Worm (Caenorhabditis elegans) whole organism, L4/young adult: ENCODE data around the gene dmsr-6.

ENCODE experiments used
- W03F9.2 ChIP-seq: fragments of 150-350 bp; optimal IDR thresholded peaks from 2 replicates; lab custom pipeline; 2014; ENCODE audit warnings: missing biosample characterization, missing genetic modification characterization
- dao-5 ChIP-seq: sonication (generic microtip); optimal IDR thresholded peaks from 2 replicates; lab custom pipeline; 2016; ENCODE audit warnings: missing genotype, missing genetic modification characterization, moderate library complexity, missing compliant biosample characterization
- him-1 ChIP-seq: sonication (generic microtip); optimal IDR thresholded peaks from 2 replicates; lab custom pipeline; 2016; ENCODE audit warnings: missing genotype, missing genetic modification reagents, missing genetic modification characterization, missing compliant biosample characterization

The dmsr-6 gene

DNA sequence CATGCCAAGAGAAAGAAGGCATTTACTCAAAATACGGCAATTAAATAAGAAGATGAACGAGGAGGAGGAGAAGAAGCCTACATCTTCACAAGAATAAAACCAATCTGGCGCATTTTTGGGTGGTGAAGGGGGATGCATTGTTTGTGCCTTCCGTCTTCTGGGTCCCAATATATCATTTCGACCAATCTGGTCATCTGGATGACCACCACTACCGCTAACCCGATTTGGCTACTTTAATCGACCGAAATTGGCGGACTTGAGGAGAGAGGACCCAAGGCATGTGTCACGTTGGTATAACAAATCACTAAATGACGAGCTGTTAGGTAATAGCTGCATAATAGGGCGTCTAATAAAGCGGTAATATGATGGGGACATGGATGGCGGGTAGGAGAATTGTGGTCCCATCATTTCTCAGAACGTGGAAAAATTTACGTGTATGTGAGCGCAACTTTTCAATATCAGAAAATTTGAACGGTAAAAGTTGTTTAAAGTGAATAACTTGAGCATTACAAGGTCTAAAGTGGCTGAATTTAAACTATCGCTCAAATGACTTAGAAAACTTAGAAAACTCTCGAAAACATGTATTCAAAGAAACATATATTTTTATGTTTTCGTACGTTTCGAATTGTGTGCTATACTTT is 21.6 kb upstream of the dmsr-6 start:
- TF ChIP-seq W03F9.2 (tag; lab: Kevin White, UChicago) (no peak), him-1 (tag; lab: Kevin White, UChicago) (no peak), dao-5 (no peak)

DNA sequence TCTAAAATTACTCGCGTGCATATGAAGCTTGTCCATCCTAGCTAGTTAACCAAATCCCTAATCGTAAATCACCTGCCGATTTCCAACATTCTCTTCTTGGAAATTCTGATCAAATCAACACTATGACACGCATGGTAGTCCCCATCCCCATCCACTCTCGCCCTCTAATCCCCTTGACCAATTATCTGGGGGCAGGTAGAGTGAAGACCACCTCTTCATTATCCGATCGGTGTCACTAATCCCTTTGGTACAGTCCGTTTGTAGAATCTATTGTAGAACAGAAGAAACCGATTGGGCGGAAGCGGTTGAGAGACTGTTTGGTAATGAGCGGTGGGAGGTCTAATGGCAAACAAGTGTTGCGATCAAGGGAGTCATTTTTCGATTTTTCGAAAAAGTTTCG is 18.3 kb upstream of the dmsr-6 start:
- TF ChIP-seq W03F9.2 (tag; lab: Kevin White, UChicago) (no peak), him-1 (tag; lab: Kevin White, UChicago) (no peak), dao-5 (no peak)

DNA sequence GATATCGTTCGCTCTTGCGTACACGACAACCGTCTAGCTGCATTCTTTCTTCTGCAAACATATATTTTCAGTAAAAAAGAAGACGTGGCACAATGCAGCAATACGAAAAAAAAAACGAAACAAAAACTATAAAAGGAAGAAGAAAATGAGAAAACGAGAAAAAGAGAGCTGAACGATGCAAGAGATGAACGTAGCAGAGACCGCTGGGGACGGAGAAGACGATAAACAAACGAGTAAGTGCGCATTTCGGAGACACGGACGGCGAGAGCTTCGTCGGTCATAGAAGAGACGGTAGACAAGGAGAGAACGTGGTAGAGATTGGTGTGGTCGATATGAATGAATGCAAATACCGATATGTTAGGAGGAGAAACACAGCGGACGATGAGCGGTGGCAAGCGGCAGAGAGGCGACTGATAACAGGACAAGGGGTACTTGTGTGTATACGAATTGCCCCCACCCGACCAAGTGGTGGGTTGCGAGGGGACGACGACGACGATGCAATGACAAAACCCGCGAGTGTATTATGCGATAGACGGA is 17.4 kb upstream of the dmsr-6 start, which contains the start of gene K04B12.2:
Gene K04B12.2, minus strand, starts transcription at position 51 of the 537 bp plus-strand sequence.
- TF ChIP-seq dao-5 (no peak), him-1 (tag; lab: Kevin White, UChicago) (no peak), W03F9.2 (tag; lab: Kevin White, UChicago) (peak; percentile 67)

DNA sequence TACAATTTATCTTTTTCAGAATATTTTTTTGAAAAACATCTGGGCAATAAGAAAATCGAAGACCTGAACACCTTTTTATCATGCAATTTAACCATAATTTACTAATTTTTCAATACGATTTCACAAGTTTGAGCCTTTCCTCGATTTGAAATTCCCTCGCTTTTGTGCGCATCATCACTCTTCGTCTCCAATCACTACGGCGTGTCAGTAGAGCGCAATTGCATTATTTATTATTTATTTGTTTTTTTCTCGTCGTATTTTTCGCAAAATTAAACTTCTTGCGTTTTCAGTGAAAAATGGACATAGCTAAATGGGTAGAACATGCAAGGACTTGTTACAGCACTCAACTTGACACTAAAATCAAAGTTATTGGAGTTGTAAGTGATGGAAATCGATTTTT is 14.3 kb upstream of the dmsr-6 start, which contains the start of gene smg-8:
Gene smg-8, plus strand, starts transcription at position 266 of the 400 bp plus-strand sequence.
- peak; percentile 67 for TF ChIP-seq W03F9.2 (tag; lab: Kevin White, UChicago)
- no peak for TF ChIP-seq dao-5

DNA sequence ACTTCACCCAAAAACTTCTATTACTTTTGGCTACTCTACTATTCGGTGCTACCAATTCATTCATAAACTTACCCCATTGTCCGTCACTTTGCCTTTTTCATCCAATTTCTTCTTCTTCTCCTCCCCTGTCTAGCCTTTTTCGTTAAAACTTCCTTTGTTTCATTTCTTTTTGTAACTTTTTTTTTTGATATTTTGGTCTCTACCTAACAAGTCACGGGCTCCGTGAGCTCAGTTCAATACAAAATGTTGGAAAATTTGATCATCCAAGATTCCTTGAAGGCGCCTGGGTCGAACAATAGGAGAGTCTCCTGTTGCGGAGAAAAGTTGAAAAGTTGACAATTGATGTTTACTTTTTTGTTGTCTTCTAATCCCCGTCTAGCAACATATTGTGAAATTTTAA is 3.5 kb upstream of the dmsr-6 start:
- no peak for TF ChIP-seq him-1 (tag; lab: Kevin White, UChicago)
- no peak for TF ChIP-seq dao-5
- no peak for TF ChIP-seq W03F9.2 (tag; lab: Kevin White, UChicago)

DNA sequence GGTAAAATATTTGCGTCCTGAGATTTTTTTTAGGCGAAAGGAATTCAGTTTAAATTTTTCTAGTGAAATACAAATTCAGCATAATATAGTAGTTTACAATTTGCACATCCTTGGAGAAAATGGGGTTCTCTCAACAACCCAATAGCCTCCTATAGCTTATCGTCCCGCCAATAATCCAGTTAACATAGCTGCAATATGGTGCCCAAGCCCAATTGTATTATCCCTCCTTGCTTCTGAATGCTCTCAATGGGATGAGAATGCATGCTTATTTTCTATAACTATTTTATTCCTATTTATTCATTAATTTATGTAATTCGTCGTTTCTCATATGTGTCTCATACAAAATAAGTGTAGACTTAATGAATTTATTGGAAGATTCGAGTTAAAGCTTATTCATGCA is 14.6 kb downstream of the dmsr-6 start:
- no peak for TF ChIP-seq W03F9.2 (tag; lab: Kevin White, UChicago)
- no peak for TF ChIP-seq dao-5
- TF ChIP-seq him-1 (tag; lab: Kevin White, UChicago): no peak

DNA sequence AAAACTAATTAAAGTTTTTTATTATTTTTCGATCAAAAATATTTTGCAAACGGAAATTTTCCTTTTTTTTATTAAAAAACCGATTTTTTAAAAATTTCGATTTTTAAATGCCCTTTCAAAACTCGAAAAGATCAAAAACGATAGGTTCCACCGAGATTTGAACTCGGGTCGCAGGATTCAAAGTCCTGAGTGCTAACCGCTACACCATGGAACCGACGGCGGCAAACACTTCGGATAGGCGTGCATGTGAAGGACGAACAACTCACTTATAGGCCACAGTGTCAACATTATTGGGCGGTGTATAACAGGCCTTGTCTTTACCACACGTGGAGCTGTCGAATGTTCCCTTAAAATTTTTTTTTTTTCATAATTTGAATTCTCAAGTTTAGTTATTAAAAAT is 19.3 kb downstream of the dmsr-6 start:
- no peak for TF ChIP-seq dao-5
- TF ChIP-seq him-1 (tag; lab: Kevin White, UChicago): no peak
- TF ChIP-seq W03F9.2 (tag; lab: Kevin White, UChicago): no peak

DNA sequence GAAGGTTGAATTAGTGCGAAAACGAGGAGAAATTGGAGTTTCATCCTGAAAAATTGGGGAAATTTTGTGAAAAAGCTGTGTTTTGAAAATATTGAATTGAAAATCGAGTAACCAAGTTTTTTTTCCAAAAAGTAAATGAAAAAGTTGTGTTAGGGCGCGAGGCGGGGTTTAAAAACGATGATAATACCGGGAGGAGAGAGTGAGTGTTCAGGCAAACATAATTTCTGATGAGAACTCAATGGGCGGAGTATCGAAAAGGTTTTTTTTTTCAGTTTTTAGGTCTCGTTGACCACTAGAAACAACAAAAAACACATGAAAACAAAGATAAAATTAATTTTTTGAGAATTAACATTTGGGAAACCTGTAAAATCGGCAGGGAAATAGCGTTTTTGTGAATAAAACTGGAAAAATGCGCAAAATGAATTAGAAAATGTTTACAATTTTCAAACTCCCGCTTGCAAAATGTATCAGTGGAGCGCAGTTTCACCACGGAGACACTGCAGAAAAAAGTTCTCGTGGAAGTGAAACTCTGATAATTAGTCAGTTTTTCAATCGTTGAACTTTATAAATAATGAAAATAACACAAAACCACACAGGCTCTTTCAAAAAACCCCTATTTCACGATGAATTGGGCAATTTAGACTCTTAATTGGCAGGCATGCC is 24.3 kb downstream of the dmsr-6 start, which contains the start of gene C13B4.1:
Gene C13B4.1, minus strand, starts transcription at position 51 of the 663 bp plus-strand sequence.
- TF ChIP-seq W03F9.2 (tag; lab: Kevin White, UChicago) (no peak), dao-5 (no peak), him-1 (tag; lab: Kevin White, UChicago) (no peak)

DNA sequence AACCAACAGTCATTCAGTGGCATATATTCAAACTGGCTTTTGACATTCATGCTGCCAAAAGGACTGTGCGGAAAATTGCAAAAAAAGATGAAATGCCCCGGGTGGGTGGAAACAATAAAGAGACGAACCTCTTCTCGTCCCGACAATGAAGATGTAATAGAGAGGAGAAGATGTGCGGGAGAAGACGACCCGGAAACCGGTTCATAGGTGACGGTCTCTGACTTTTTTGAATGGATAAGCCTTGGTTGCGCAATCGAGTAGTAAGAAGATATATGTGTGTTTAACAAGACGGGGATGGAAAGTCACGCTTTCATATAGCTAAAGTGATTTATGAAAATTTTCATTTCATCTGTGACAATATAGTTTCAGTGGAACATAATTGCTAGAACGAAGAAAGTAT is 25.3 kb downstream of the dmsr-6 start:
- TF ChIP-seq W03F9.2 (tag; lab: Kevin White, UChicago): no peak
- no peak for TF ChIP-seq him-1 (tag; lab: Kevin White, UChicago)
- no peak for TF ChIP-seq dao-5

DNA sequence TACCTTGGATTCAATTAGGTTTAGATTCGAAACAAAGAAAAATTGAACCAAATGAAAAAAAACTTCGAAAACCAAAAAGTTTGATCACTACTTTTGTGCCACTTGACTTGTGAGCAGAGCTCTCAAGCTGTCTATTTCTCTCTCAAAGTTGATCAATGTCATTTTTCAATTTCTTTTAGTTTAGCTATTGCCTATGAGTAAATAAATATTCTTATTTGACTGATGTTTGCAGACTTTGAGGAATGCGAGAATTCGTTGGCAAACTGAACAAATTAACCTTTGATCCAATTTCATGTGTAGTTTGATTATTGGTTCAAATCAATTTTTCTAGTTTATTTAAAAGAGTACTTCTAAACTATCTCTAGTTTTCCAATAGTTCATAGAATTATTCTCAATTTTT is 28.4 kb downstream of the dmsr-6 start:
- TF ChIP-seq W03F9.2 (tag; lab: Kevin White, UChicago) (no peak), dao-5 (no peak), him-1 (tag; lab: Kevin White, UChicago) (no peak)

DNA sequence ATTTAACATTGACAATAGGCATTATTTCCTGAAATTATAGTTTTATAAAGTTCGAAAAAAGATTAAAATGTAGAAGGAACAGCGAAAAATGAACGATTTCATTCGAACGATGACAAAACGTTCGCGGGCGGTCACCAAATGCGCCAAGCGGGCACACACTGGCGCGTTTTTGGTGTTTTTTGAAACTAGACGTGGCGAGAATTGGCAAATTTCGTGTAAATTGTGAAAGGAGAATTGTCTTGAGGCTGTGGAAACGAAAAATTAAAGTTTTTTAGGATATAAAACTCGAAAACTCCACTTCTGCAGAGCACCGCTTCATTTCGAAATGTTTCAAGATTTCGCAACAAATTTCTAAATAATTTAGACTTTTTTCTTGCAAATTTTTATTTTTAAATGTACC is 33.2 kb downstream of the dmsr-6 start, which contains the start of gene usp-14:
Gene usp-14, minus strand, starts transcription at position 28 of the 400 bp plus-strand sequence.
- peak; percentile 59 for TF ChIP-seq W03F9.2 (tag; lab: Kevin White, UChicago)
- no peak for TF ChIP-seq dao-5

DNA sequence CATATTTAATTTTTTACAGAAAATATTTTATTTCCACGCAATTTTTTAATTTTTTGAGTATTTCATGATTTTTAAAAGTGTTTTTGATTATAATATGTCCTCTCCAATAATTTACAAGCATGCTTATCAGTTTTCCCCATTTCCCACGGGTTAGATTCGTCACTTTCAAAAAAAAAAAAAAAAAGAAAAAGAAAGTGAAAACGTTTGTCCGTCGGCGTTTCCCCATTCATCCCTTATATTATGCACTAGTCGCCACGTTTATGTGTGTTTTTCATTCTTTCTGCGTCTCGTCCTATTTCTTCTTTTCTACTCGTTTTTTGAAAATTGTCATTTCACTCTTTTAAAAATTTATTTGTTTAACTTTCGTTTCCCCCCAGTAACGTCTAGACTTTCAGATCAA is 34.0 kb downstream of the dmsr-6 start, which contains the start of gene vnut-1:
Gene vnut-1, plus strand, starts transcription at position 396 of the 400 bp plus-strand sequence.
- no peak for TF ChIP-seq W03F9.2 (tag; lab: Kevin White, UChicago)
- no peak for TF ChIP-seq dao-5
- no peak for TF ChIP-seq him-1 (tag; lab: Kevin White, UChicago)

DNA sequence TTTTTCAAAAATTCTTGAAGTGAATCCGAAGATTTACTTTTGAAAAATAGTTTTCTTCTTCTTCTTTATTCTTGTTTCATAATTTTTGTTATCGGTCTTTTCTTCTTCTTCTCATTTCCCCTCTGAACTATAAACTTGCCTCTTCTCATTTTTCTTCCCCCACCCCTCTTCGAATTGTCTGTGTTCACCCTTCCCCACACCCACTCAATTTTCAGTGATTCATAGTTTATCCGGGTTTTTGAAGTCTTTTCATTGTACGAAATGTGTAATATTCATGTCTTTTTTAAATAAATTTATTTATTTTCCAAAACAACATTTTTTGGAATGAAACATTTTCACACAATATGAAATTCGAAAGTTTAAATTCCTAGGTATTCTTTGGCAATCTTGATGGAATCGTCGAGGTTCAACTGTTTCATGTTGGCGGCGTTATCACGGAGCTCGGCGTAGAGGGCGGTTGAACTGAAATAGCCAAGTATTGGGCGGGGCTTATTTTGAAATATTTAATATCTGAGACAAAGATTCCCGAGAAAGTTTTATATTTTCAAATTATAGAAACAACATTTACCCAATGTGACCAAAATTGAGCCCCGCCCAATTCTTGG is 37.3 kb downstream of the dmsr-6 start:
- TF ChIP-seq him-1 (tag; lab: Kevin White, UChicago): no peak
- TF ChIP-seq W03F9.2 (tag; lab: Kevin White, UChicago): no peak
- TF ChIP-seq dao-5: no peak

DNA sequence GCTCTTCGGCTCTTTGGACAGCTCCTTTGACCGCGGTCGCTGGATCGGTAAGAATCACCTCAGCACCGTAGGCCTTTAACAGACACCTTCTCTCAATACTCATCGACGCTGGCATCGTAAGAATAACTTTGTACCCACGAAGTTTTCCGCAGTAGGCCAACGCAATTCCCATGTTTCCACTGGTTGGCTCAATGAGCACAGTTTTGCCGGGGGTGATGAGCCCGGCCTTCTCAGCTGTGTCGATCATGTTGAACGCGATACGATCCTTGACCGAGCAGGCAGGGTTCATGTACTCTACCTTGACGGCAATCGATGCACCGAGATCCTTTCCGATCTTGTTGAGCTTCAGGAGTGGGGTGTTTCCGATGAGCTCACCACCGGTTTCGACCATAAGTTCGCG is 38.6 kb downstream of the dmsr-6 start:
- TF ChIP-seq W03F9.2 (tag; lab: Kevin White, UChicago) (no peak), him-1 (tag; lab: Kevin White, UChicago) (no peak), dao-5 (no peak)
